Fruit fly (Drosophila melanogaster): ENCODE measurements around the gene HDAC11.

Gene HDAC11

dm6 chr3R:24829887-24830351 is 26.1 kb downstream of the HDAC11 start, which contains the start of the genes Kaz and CG43273 (continued):
- TF ChIP-seq Ets21C (GFP tag; optimal IDR thresholded peaks at IDR 0.05) (peak; percentile 36), Hr39 (GFP tag; optimal IDR thresholded peaks at IDR 0.05) (peak; percentile 26), esn (GFP tag; optimal IDR thresholded peaks at IDR 0.05) (no peak), CG11294 (GFP tag; IDR thresholded peaks at IDR 0.05) (no peak), fd85E (GFP tag; optimal IDR thresholded peaks at IDR 0.05) (no peak), Sox102F (GFP tag; optimal IDR thresholded peaks at IDR 0.05) (no peak), achi (GFP tag; optimal IDR thresholded peaks at IDR 0.05) (no peak), lz (GFP tag; optimal IDR thresholded peaks at IDR 0.05) (peak; percentile 60), fd59A (GFP tag; optimal IDR thresholded peaks at IDR 0.05) (peak; percentile 6), CG8632 (GFP tag; optimal IDR thresholded peaks at IDR 0.05) (peak; percentile 4), Sox14 (GFP tag; optimal IDR thresholded peaks at IDR 0.05) (peak; percentile 74), CG9139 (GFP tag; optimal IDR thresholded peaks at IDR 0.05) (no peak), CG7368 (GFP tag; optimal IDR thresholded peaks at IDR 0.05) (no peak), Eip78C (GFP tag) (peak; percentile 89), CG11902 (GFP tag; optimal IDR thresholded peaks at IDR 0.05) (peak; percentile 19), CG8119 (GFP tag; IDR thresholded peaks at IDR 0.05) (no peak), eg (GFP tag; IDR thresholded peaks at IDR 0.05) (no peak), CG15336 (GFP tag; IDR thresholded peaks at IDR 0.05) (no peak), topi (GFP tag; optimal IDR thresholded peaks at IDR 0.05) (peak; percentile 30), CG4318 (GFP tag; optimal IDR thresholded peaks at IDR 0.05) (no peak), Hr38 (GFP tag; optimal IDR thresholded peaks at IDR 0.05) (no peak), CG6808 (GFP tag; optimal IDR thresholded peaks at IDR 0.05) (no peak), CG6792 (GFP tag; optimal IDR thresholded peaks at IDR 0.05) (no peak), dsx (GFP tag; optimal IDR thresholded peaks at IDR 0.05; ENCODE audit: poor library complexity, severe bottlenecking) (no peak)

- TF ChIP-seq CG6854 (GFP tag; optimal IDR thresholded peaks at IDR 0.05) (no peak), svp (GFP tag) (peak; percentile 57)
Observed at dm6 chr3R:24828234-24828633, 27.8 kb downstream of the HDAC11 start, which contains the start of gene RabX4. RabX4 (minus strand) TSS chr3R:24828409.

- TF ChIP-seq fd59A (GFP tag; optimal IDR thresholded peaks at IDR 0.05) = no peak
- no peak for TF ChIP-seq Hr39 (GFP tag; optimal IDR thresholded peaks at IDR 0.05)
- TF ChIP-seq pdm3 (GFP tag; optimal IDR thresholded peaks at IDR 0.05) = no peak
- no peak for TF ChIP-seq CG11294 (GFP tag; IDR thresholded peaks at IDR 0.05)
- no peak for TF ChIP-seq CG6276 (GFP tag; optimal IDR thresholded peaks at IDR 0.05)
- no peak for TF ChIP-seq cyc (GFP tag; optimal IDR thresholded peaks at IDR 0.05)
- no peak for TF ChIP-seq CG16779 (tag; optimal IDR thresholded peaks at IDR 0.05)
- TF ChIP-seq dsx (GFP tag; optimal IDR thresholded peaks at IDR 0.05; ENCODE audit: poor library complexity, severe bottlenecking) = no peak
- TF ChIP-seq net (GFP tag; optimal IDR thresholded peaks at IDR 0.05) = no peak
- no peak for TF ChIP-seq svp (GFP tag)
- no peak for TF ChIP-seq Blimp-1 (GFP tag; optimal IDR thresholded peaks at IDR 0.05)
- no peak for TF ChIP-seq fd85E (GFP tag; optimal IDR thresholded peaks at IDR 0.05)
- no peak for TF ChIP-seq CG10669 (GFP tag; optimal IDR thresholded peaks at IDR 0.05)
- no peak for TF ChIP-seq CG11762 (GFP tag; optimal IDR thresholded peaks at IDR 0.05; ENCODE audit: insufficient read depth)
Observed at dm6 chr3R:24825548-24825947, 30.5 kb downstream of the HDAC11 start, which contains the start of gene niki. niki (minus strand) TSS chr3R:24825648.

dm6 chr3R:24823061-24823460 is 33.0 kb downstream of the HDAC11 start:
- TF ChIP-seq salr (GFP tag; optimal IDR thresholded peaks at IDR 0.05) (no peak), eg (GFP tag; IDR thresholded peaks at IDR 0.05) (no peak), Sox14 (GFP tag; optimal IDR thresholded peaks at IDR 0.05) (no peak), CG11762 (GFP tag; optimal IDR thresholded peaks at IDR 0.05; ENCODE audit: insufficient read depth) (no peak), CG3032 (tag; optimal IDR thresholded peaks at IDR 0.05) (no peak), Eip93F (GFP tag; optimal IDR thresholded peaks at IDR 0.05) (no peak), net (GFP tag; optimal IDR thresholded peaks at IDR 0.05) (no peak), CG8119 (GFP tag; IDR thresholded peaks at IDR 0.05) (no peak), CG9139 (GFP tag; optimal IDR thresholded peaks at IDR 0.05) (no peak), CG15336 (GFP tag; IDR thresholded peaks at IDR 0.05) (no peak), CG7368 (GFP tag; optimal IDR thresholded peaks at IDR 0.05) (no peak), fd85E (GFP tag; optimal IDR thresholded peaks at IDR 0.05) (no peak), CG11902 (GFP tag; optimal IDR thresholded peaks at IDR 0.05) (no peak)
